Worm (Caenorhabditis elegans) whole organism, midembryonic: ENCODE measurements around the gene B0393.9.
A peak's percentile ranks its signal among the peaks of the same experiment; 100 is the strongest.

Experiments used
- T22C8.4 ChIP-seq: fragments of 200-800 bp; sonication (Bioruptor generic); IDR thresholded peaks from 2 replicates; pipeline ENCODE4 v1.3.6; 2022; ENCODE audit warnings: missing genetic modification characterization, missing compliant biosample characterization
- cog-1 ChIP-seq: sonication (generic microtip); optimal IDR thresholded peaks from 2 replicates; lab custom pipeline; 2016; ENCODE audit warnings: missing genetic modification characterization, missing compliant biosample characterization
- flt-1 ChIP-seq: fragments of 200-800 bp; sonication (Bioruptor generic); IDR thresholded peaks from 2 replicates; pipeline ENCODE4 v1.3.6; 2022; ENCODE audit warnings: missing genetic modification characterization, missing compliant biosample characterization
- klf-2 ChIP-seq: fragments of 200-800 bp; sonication (Bioruptor generic); conservative IDR thresholded peaks from 2 replicates; pipeline ENCODE4 v1.3.6; 2022; ENCODE audit warnings: missing genetic modification reagents, missing genetic modification characterization, missing compliant biosample characterization
- med-1 ChIP-seq: sonication (generic microtip); optimal IDR thresholded peaks from 2 replicates; lab custom pipeline; 2017; ENCODE audit warnings: missing genetic modification characterization, mild to moderate bottlenecking, missing compliant biosample characterization, antibody characterized with exemption, missing genetic modification reagents; ENCODE audit not compliant: insufficient read depth
- ref-1 ChIP-seq: fragments of 200-800 bp; sonication (Bioruptor generic); conservative IDR thresholded peaks from 2 replicates; pipeline ENCODE4 v1.3.6; 2022; ENCODE audit warnings: missing genetic modification reagents, missing genetic modification characterization, missing compliant biosample characterization
- tab-1 ChIP-seq: fragments of 200-800 bp; sonication (Bioruptor generic); IDR thresholded peaks from 2 replicates; pipeline ENCODE4 v1.3.6; 2022; ENCODE audit warnings: missing genetic modification characterization, missing compliant biosample characterization
- ztf-23 ChIP-seq: fragments of 200-800 bp; sonication (Bioruptor generic); IDR thresholded peaks from 2 replicates; pipeline ENCODE4 v1.3.6; 2022; ENCODE audit warnings: missing genetic modification reagents, missing genetic modification characterization, missing compliant biosample characterization
- ztf-29 ChIP-seq: fragments of 200-800 bp; sonication (Bioruptor generic); IDR thresholded peaks from 2 replicates; pipeline ENCODE4 v1.3.6; 2022; ENCODE audit warnings: missing genetic modification reagents, missing genetic modification characterization, missing compliant biosample characterization

Gene B0393.9

DNA sequence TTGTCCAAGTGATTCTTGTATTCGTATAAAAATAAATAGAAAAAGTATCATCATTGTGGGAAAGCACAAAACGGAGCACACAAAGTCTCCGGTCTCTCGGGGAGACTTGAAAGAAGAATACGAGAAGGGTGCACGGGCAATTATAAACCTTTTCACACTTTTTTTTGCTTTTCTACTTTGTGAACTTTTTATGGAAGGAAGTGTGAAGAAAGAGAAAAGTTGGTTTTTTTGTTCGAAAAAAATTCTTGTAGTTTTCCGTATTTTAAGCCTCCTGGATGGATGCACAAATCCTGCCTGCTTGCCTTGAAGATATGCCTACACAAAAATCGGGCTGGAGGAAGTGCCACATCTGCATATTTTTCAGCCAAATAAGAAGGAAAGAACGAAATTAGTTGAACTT is 2.0 kb downstream of the B0393.9 start, which contains the start of gene B0393.7:
Gene B0393.7, minus strand, starts transcription at position 101 of the 400 bp plus-strand sequence.
- TF ChIP-seq ref-1 (GFP tag; lab: Robert Waterston, UW), result no peak
- TF ChIP-seq klf-2, result no peak
- no peak for TF ChIP-seq tab-1 (GFP tag; lab: Robert Waterston, UW)

- TF ChIP-seq ref-1 (GFP tag; lab: Robert Waterston, UW), result no peak
- no peak for TF ChIP-seq cog-1 (tag; lab: Kevin White, UChicago)
- no peak for TF ChIP-seq flt-1 (GFP tag; lab: Robert Waterston, UW)
Measured at ce11 chrIII:4767869-4768645, 11.9 kb downstream of the B0393.9 start.

DNA sequence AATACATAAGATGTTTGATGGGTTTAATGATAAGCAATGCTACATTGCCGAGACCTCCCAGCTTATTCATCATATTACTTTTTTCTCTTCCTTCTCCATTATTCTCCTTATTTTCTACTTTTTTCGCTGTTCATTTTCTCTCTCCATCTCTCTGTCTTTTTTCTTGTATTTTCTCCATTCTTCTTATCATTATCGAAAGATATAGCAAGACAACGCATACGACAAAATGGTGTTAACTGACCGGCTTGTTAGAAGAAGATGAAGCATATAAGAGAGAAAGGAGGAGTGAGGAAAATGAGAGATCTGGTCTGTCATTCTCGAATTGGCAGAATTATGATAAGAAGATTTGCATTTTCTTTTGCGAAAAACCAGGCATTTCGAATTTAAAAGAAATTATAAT is 13.1 kb downstream of the B0393.9 start:
- TF ChIP-seq cog-1 (tag; lab: Kevin White, UChicago) (no peak), klf-2 (no peak), ztf-29 (GFP tag; lab: Robert Waterston, UW) (no peak), ztf-23 (GFP tag; lab: Robert Waterston, UW) (no peak), T22C8.4 (GFP tag; lab: Robert Waterston, UW) (no peak), flt-1 (GFP tag; lab: Robert Waterston, UW) (no peak), tab-1 (GFP tag; lab: Robert Waterston, UW) (no peak), med-1 (GFP tag; lab: Kevin White, UChicago) (no peak), ref-1 (GFP tag; lab: Robert Waterston, UW) (no peak)

- TF ChIP-seq T22C8.4 (GFP tag; lab: Robert Waterston, UW) (no peak), cog-1 (tag; lab: Kevin White, UChicago) (no peak), tab-1 (GFP tag; lab: Robert Waterston, UW) (no peak), flt-1 (GFP tag; lab: Robert Waterston, UW) (no peak), ref-1 (GFP tag; lab: Robert Waterston, UW) (no peak), med-1 (GFP tag; lab: Kevin White, UChicago) (no peak), ztf-23 (GFP tag; lab: Robert Waterston, UW) (no peak), klf-2 (no peak), ztf-29 (GFP tag; lab: Robert Waterston, UW) (no peak)
Measured at ce11 chrIII:4765474-4765873, 14.5 kb downstream of the B0393.9 start, which contains the start of gene B0393.5. TSS of gene B0393.5 (plus strand) at chrIII:4765774.

ce11 chrIII:4763509-4763908 is 16.4 kb downstream of the B0393.9 start, which contains the start of gene B0393.4:
TSS of gene B0393.4 (minus strand) at chrIII:4763609.
- TF ChIP-seq tab-1 (GFP tag; lab: Robert Waterston, UW), result no peak
- TF ChIP-seq ztf-29 (GFP tag; lab: Robert Waterston, UW), result no peak
- no peak for TF ChIP-seq flt-1 (GFP tag; lab: Robert Waterston, UW)
- TF ChIP-seq klf-2, result no peak
- no peak for TF ChIP-seq cog-1 (tag; lab: Kevin White, UChicago)
- TF ChIP-seq ztf-23 (GFP tag; lab: Robert Waterston, UW), result no peak
- TF ChIP-seq ref-1 (GFP tag; lab: Robert Waterston, UW), result no peak

ce11 chrIII:4762846-4763245 is 17.1 kb downstream of the B0393.9 start:
- TF ChIP-seq cog-1 (tag; lab: Kevin White, UChicago) (no peak), flt-1 (GFP tag; lab: Robert Waterston, UW) (no peak), med-1 (GFP tag; lab: Kevin White, UChicago) (no peak), ztf-23 (GFP tag; lab: Robert Waterston, UW) (no peak), T22C8.4 (GFP tag; lab: Robert Waterston, UW) (no peak), ref-1 (GFP tag; lab: Robert Waterston, UW) (no peak), tab-1 (GFP tag; lab: Robert Waterston, UW) (no peak), ztf-29 (GFP tag; lab: Robert Waterston, UW) (no peak), klf-2 (no peak)

DNA sequence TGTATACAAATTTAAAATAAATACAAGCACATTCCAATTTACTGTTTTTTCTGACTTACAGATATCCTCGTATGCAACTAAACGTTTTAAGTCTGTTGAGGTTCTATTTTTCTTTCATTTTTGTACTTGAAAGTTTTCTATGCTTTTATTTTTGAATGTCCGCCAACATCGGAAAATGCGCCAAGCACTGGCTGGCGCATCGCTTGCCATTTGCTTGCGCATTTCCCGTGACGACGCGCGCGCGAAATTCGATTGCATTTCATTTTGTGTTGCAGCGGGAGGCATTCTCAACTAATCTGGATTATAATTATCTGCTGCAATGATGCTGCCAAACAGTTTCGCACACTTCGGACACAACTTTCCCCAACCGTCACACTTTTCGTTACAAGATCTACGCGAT is 23.0 kb downstream of the B0393.9 start, which contains the start of gene fbxl-2:
Gene fbxl-2, plus strand, starts transcription at position 278 of the 400 bp plus-strand sequence.
- TF ChIP-seq ztf-29 (GFP tag; lab: Robert Waterston, UW) (peak; percentile 66), T22C8.4 (GFP tag; lab: Robert Waterston, UW) (peak; percentile 72), med-1 (GFP tag; lab: Kevin White, UChicago) (peak; percentile 39), tab-1 (GFP tag; lab: Robert Waterston, UW) (peak; percentile 86), cog-1 (tag; lab: Kevin White, UChicago) (peak; percentile 81), klf-2 (peak; percentile 77; the same call in 1 of the 2 replicates), ref-1 (GFP tag; lab: Robert Waterston, UW) (0 out of 2 replicates have a peak, but pooled peaks have one; percentile 35), ztf-23 (GFP tag; lab: Robert Waterston, UW) (peak; percentile 86), flt-1 (GFP tag; lab: Robert Waterston, UW) (peak; percentile 87)

ce11 chrIII:4754001-4754561 is 25.9 kb downstream of the B0393.9 start, which contains the start of the genes rps-0 and rbg-3:
TSS of gene rps-0 (minus strand) at chrIII:4754051.
TSS of gene rbg-3 (plus strand) at chrIII:4754424.
- peak; percentile 71; the same call in 1 of the 2 replicates for TF ChIP-seq ztf-23 (GFP tag; lab: Robert Waterston, UW)
- no peak for TF ChIP-seq tab-1 (GFP tag; lab: Robert Waterston, UW)
- TF ChIP-seq T22C8.4 (GFP tag; lab: Robert Waterston, UW), result no peak
- no peak for TF ChIP-seq ref-1 (GFP tag; lab: Robert Waterston, UW)
- no peak for TF ChIP-seq flt-1 (GFP tag; lab: Robert Waterston, UW)
- TF ChIP-seq ztf-29 (GFP tag; lab: Robert Waterston, UW), result 0 out of 2 replicates have a peak, but pooled peaks have one; percentile 21
- peak; percentile 41 for TF ChIP-seq cog-1 (tag; lab: Kevin White, UChicago)
- TF ChIP-seq klf-2, result no peak
- TF ChIP-seq med-1 (GFP tag; lab: Kevin White, UChicago), result no peak
